Fruit fly (Drosophila melanogaster) whole organism, embryonic: ENCODE results near the gene CG7065.

Experiments used
- Aef1 ChIP-seq: fragments of 200-800 bp; sonication (Bioruptor generic); IDR thresholded peaks from 3 replicates; pipeline ENCODE4 v1.3.6; 2022; ENCODE audit warnings: missing biosample characterization, missing genetic modification characterization
- CG11456 ChIP-seq: fragments of 200-800 bp; sonication (Bioruptor generic); IDR thresholded peaks from 3 replicates; pipeline ENCODE4 v1.3.6; 2022; ENCODE audit warnings: missing biosample characterization, missing genetic modification characterization
- CG11560 ChIP-seq: fragments of 200-800 bp; sonication (Bioruptor generic); IDR thresholded peaks from 3 replicates; pipeline ENCODE4 v1.3.6; 2022; ENCODE audit warnings: missing biosample characterization, missing genetic modification characterization
- CG11695 ChIP-seq: fragments of 200-800 bp; sonication (Bioruptor generic); IDR thresholded peaks from 3 replicates; pipeline ENCODE4 v1.3.6; 2022; ENCODE audit warnings: missing biosample characterization, missing genetic modification characterization
- CG11696 ChIP-seq: fragments of 200-800 bp; sonication (Bioruptor generic); IDR thresholded peaks from 2 replicates; pipeline ENCODE4 v1.3.6; 2022; ENCODE audit warnings: missing biosample characterization, missing genetic modification characterization
- CG12071 ChIP-seq: fragments of 200-800 bp; sonication (Bioruptor generic); optimal IDR thresholded peaks from 3 replicates; lab custom pipeline; 2018; ENCODE audit warnings: missing biosample characterization, mild to moderate bottlenecking, missing genetic modification characterization
- CG12236 ChIP-seq: fragments of 200-800 bp; sonication (Bioruptor generic); optimal IDR thresholded peaks from 2 replicates; lab custom pipeline; 2016; ENCODE audit warnings: missing biosample characterization, missing genetic modification characterization
- CG12659 ChIP-seq: fragments of 200-800 bp; sonication (Bioruptor generic); optimal IDR thresholded peaks from 3 replicates; lab custom pipeline; 2017; ENCODE audit warnings: mild to moderate bottlenecking, missing biosample characterization, missing genetic modification reagents, missing genetic modification characterization
- CG15514 ChIP-seq: fragments of 200-800 bp; sonication (Bioruptor generic); optimal IDR thresholded peaks from 3 replicates; lab custom pipeline; 2017; ENCODE audit warnings: missing biosample characterization, missing genetic modification characterization, mild to moderate bottlenecking, moderate library complexity, missing genetic modification reagents
- CG1832 ChIP-seq: fragments of 200-800 bp; sonication (Bioruptor generic); optimal IDR thresholded peaks from 2 replicates; lab custom pipeline; 2017; ENCODE audit warnings: missing biosample characterization, mild to moderate bottlenecking, missing genetic modification characterization, inconsistent platforms
- CG18476 ChIP-seq: fragments of 200-800 bp; sonication (Bioruptor generic); optimal IDR thresholded peaks from 2 replicates; lab custom pipeline; 2016; ENCODE audit warnings: missing biosample characterization, mild to moderate bottlenecking, missing genetic modification characterization
- CG2120 ChIP-seq: fragments of 200-800 bp; sonication (Bioruptor generic); optimal IDR thresholded peaks from 3 replicates; lab custom pipeline; 2016; ENCODE audit warnings: missing biosample characterization, missing genetic modification characterization
- CG2678 ChIP-seq: fragments of 200-800 bp; sonication (Bioruptor generic); optimal IDR thresholded peaks from 3 replicates; lab custom pipeline; 2019; ENCODE audit warnings: missing biosample characterization, mild to moderate bottlenecking, missing genetic modification characterization, moderate library complexity
- CG30431 ChIP-seq: fragments of 200-800 bp; sonication (Bioruptor generic); optimal IDR thresholded peaks from 2 replicates; lab custom pipeline; 2017; ENCODE audit warnings: missing biosample characterization, missing genetic modification characterization
- CG3726 ChIP-seq: fragments of 200-800 bp; sonication (Bioruptor generic); IDR thresholded peaks from 3 replicates; pipeline ENCODE4, ENCODE4 v1.3.6; 2022; ENCODE audit warnings: missing biosample characterization, missing genetic modification characterization
- CG4404 ChIP-seq: fragments of 200-800 bp; sonication (Bioruptor generic); IDR thresholded peaks from 2 replicates; pipeline ENCODE4 v1.3.6; 2022; ENCODE audit warnings: missing biosample characterization, missing genetic modification characterization
- CG4854 ChIP-seq: fragments of 200-800 bp; sonication (Bioruptor generic); optimal IDR thresholded peaks from 2 replicates; lab custom pipeline; 2016; ENCODE audit warnings: missing biosample characterization, missing genetic modification characterization, inconsistent platforms
- CG6689 ChIP-seq: fragments of 200-800 bp; sonication (Bioruptor generic); IDR thresholded peaks from 2 replicates; pipeline ENCODE4 v1.3.6; 2022; ENCODE audit warnings: missing biosample characterization, missing genetic modification characterization
- CG8388 ChIP-seq: fragments of 200-800 bp; sonication (Bioruptor generic); optimal IDR thresholded peaks from 2 replicates; lab custom pipeline; 2019; ENCODE audit warnings: missing biosample characterization, mild to moderate bottlenecking, missing genetic modification characterization, moderate library complexity
- CG9876 ChIP-seq: fragments of 200-800 bp; sonication (Bioruptor generic); optimal IDR thresholded peaks from 2 replicates; lab custom pipeline; 2016; ENCODE audit warnings: missing biosample characterization, missing genetic modification characterization
- D ChIP-seq, 2 experiments: fragments of 200-800 bp in 1 of 2; fragments of >200 bp in 1 of 2; sonication (Bioruptor generic) in 1 of 2; optimal IDR thresholded peaks; 2 replicates in 1 of 2; 3 replicates in 1 of 2; lab custom pipeline; 2017; ENCODE audit warnings: mild to moderate bottlenecking in 1 of 2, missing biosample characterization in 1 of 2, missing genetic modification characterization in 1 of 2, missing genetic modification reagents in 1 of 2
- Dek ChIP-seq: fragments of 200-800 bp; sonication (Bioruptor generic); optimal IDR thresholded peaks from 3 replicates; lab custom pipeline; 2019; ENCODE audit warnings: missing biosample characterization, mild to moderate bottlenecking, missing genetic modification characterization, moderate library complexity
- Dp ChIP-seq: fragments of 200-800 bp; sonication (Bioruptor generic); optimal IDR thresholded peaks from 2 replicates; lab custom pipeline; 2018; ENCODE audit warnings: missing biosample characterization, mild to moderate bottlenecking, missing genetic modification characterization, moderate library complexity
- HLH3B ChIP-seq: fragments of 200-800 bp; sonication (Bioruptor generic); IDR thresholded peaks from 2 replicates; pipeline ENCODE4 v1.3.6; 2022; ENCODE audit warnings: missing biosample characterization, missing genetic modification characterization
- HmgZ ChIP-seq: fragments of 200-800 bp; sonication (Bioruptor generic); optimal IDR thresholded peaks from 2 replicates; lab custom pipeline; 2018; ENCODE audit warnings: missing biosample characterization, mild to moderate bottlenecking, missing genetic modification characterization
- Hr3 ChIP-seq: fragments of 200-800 bp; sonication (Bioruptor generic); optimal IDR thresholded peaks from 3 replicates; lab custom pipeline; 2016; ENCODE audit warnings: missing biosample characterization, missing genetic modification characterization
- Kr ChIP-seq: fragments of 200-800 bp; sonication (Bioruptor generic); optimal IDR thresholded peaks from 2 replicates; lab custom pipeline; 2017; ENCODE audit warnings: missing biosample characterization, mild to moderate bottlenecking, missing genetic modification characterization
- Mad ChIP-seq: fragments of 200-800 bp; sonication (Bioruptor generic); optimal IDR thresholded peaks from 2 replicates; lab custom pipeline; 2016; ENCODE audit warnings: missing biosample characterization, missing genetic modification characterization
- Poxn ChIP-seq: fragments of 200-800 bp; sonication (Bioruptor generic); IDR thresholded peaks from 2 replicates; pipeline ENCODE4 v1.3.6; 2022; ENCODE audit warnings: missing biosample characterization, missing genetic modification characterization
- Stat92E ChIP-seq, 3 experiments: fragments of >200 bp in 2 of 3; fragments of 200-800 bp in 1 of 3; sonication (Bioruptor generic) in 1 of 3; optimal IDR thresholded peaks; 2 replicates each; lab custom pipeline; 2017 to 2019; ENCODE audit warnings: missing biosample characterization in 3 of 3, missing genetic modification characterization in 3 of 3, mild to moderate bottlenecking in 1 of 3, moderate library complexity in 1 of 3
- Xrp1 ChIP-seq: fragments of 200-800 bp; sonication (Bioruptor generic); IDR thresholded peaks from 2 replicates; pipeline ENCODE4 v1.3.6; 2022; ENCODE audit warnings: missing biosample characterization, missing genetic modification characterization
- az2 ChIP-seq: fragments of 200-800 bp; sonication (Bioruptor generic); optimal IDR thresholded peaks from 3 replicates; lab custom pipeline; 2016; ENCODE audit warnings: missing biosample characterization, missing genetic modification characterization
- chn ChIP-seq: fragments of 200-800 bp; sonication (Bioruptor generic); optimal IDR thresholded peaks from 2 replicates; lab custom pipeline; 2016; ENCODE audit warnings: missing biosample characterization, missing genetic modification characterization
- crp ChIP-seq, 2 experiments: fragments of 200-800 bp; sonication (Bioruptor generic); optimal IDR thresholded peaks; 2 replicates in 1 of 2; 3 replicates in 1 of 2; lab custom pipeline; 2017; ENCODE audit warnings: missing biosample characterization in 2 of 2, missing genetic modification characterization in 2 of 2, mild to moderate bottlenecking in 1 of 2, moderate library complexity in 1 of 2
- eve ChIP-seq, 2 experiments: fragments of >200 bp; optimal IDR thresholded peaks; 2 replicates each; lab custom pipeline; 2017; ENCODE audit warnings: missing biosample characterization in 2 of 2, missing genetic modification characterization in 2 of 2
- gsb ChIP-seq: fragments of 200-800 bp; sonication (Bioruptor generic); IDR thresholded peaks from 2 replicates; pipeline ENCODE4 v1.3.6; 2022; ENCODE audit warnings: missing biosample characterization, missing genetic modification characterization
- gt ChIP-seq: fragments of 200-800 bp; sonication (Bioruptor generic); IDR thresholded peaks from 2 replicates; pipeline ENCODE4 v1.3.6; 2022; ENCODE audit warnings: missing biosample characterization, missing genetic modification characterization
- jigr1 ChIP-seq: fragments of 200-800 bp; sonication (Bioruptor generic); IDR thresholded peaks from 3 replicates; pipeline ENCODE4 v1.3.6; 2022; ENCODE audit warnings: missing biosample characterization, missing genetic modification characterization
- ken ChIP-seq: fragments of 200-800 bp; sonication (Bioruptor generic); IDR thresholded peaks from 3 replicates; pipeline ENCODE4 v1.3.6; 2022; ENCODE audit warnings: missing biosample characterization, missing genetic modification characterization
- onecut ChIP-seq: fragments of 200-800 bp; sonication (Bioruptor generic); IDR thresholded peaks from 2 replicates; pipeline ENCODE4 v1.3.6; 2022; ENCODE audit warnings: missing biosample characterization, missing genetic modification characterization
- org-1 ChIP-seq: fragments of 200-800 bp; sonication (Bioruptor generic); optimal IDR thresholded peaks from 2 replicates; lab custom pipeline; 2017; ENCODE audit warnings: missing biosample characterization, missing genetic modification characterization
- pan ChIP-seq, 4 experiments: fragments of >200 bp in 3 of 4; fragments of 200-800 bp in 1 of 4; sonication (Bioruptor generic) in 1 of 4; optimal IDR thresholded peaks in 3 of 4; IDR thresholded peaks in 1 of 4; 2 replicates each; pipeline versions ENCODE4 v1.3.6 to Lab custom; 2017 to 2022; ENCODE audit warnings: missing biosample characterization in 2 of 4, missing genetic modification characterization in 2 of 4, mixed read lengths in 1 of 4
- peb ChIP-seq: fragments of 200-800 bp; sonication (Bioruptor generic); IDR thresholded peaks from 2 replicates; pipeline ENCODE4 v1.3.6; 2022; ENCODE audit warnings: missing biosample characterization, missing genetic modification characterization
- salm ChIP-seq: fragments of 200-800 bp; sonication (Bioruptor generic); optimal IDR thresholded peaks from 2 replicates; lab custom pipeline; 2018; ENCODE audit warnings: missing biosample characterization, mild to moderate bottlenecking, missing genetic modification characterization
- scrt ChIP-seq: fragments of 200-800 bp; sonication (Bioruptor generic); optimal IDR thresholded peaks from 2 replicates; lab custom pipeline; 2018; ENCODE audit warnings: missing biosample characterization, mild to moderate bottlenecking, missing genetic modification characterization, moderate library complexity
- unpg ChIP-seq: fragments of 200-800 bp; sonication (Bioruptor generic); optimal IDR thresholded peaks from 3 replicates; lab custom pipeline; 2018; ENCODE audit warnings: missing biosample characterization, mild to moderate bottlenecking, missing genetic modification characterization, moderate library complexity
- vvl ChIP-seq: fragments of 200-800 bp; sonication (Bioruptor generic); IDR thresholded peaks from 2 replicates; pipeline ENCODE4 v1.3.6; 2022; ENCODE audit warnings: missing biosample characterization, missing genetic modification characterization
- wdn ChIP-seq: fragments of 200-800 bp; sonication (Bioruptor generic); IDR thresholded peaks from 2 replicates; pipeline ENCODE4 v1.3.6; 2022; ENCODE audit warnings: missing biosample characterization, missing genetic modification characterization
- zf30C ChIP-seq: fragments of 200-800 bp; sonication (Bioruptor generic); optimal IDR thresholded peaks from 3 replicates; lab custom pipeline; 2018; ENCODE audit warnings: missing biosample characterization, mild to moderate bottlenecking, missing genetic modification characterization
- zfh1 ChIP-seq: fragments of 200-800 bp; sonication (Bioruptor generic); IDR thresholded peaks from 3 replicates; pipeline ENCODE4 v1.3.6; 2022; ENCODE audit warnings: missing biosample characterization, missing genetic modification characterization

CG7065 gene

DNA sequence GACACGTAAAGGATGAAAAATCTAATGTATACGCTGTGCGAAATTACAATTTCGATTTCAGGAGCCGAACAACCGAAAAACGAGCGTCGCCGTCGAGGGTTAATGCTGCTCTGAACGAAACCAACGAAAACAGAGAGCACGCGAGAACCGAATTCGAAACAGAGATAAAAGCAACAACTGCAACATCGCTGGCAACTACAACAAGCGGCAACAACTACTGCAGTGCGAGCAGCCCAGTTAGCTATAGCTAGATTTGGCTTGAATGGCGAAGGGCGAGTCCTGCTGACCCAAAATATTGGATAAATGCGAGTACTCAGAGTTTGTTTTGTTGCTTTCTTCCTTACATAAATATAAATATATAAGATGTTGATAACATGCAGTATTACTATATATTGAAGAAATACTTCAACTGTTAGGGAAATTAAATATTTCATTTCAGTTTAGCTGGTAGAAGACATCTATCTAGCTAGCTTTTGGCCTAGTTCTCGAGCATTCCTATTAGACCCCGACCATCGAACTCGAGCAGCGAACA, 7.3 kb upstream of the CG7065 start, which contains the start of gene fend (continued):
- no peak for TF ChIP-seq Dp
- no peak for TF ChIP-seq CG11560 (tag; lab: Robert Waterston, UW)
- no peak for TF ChIP-seq chn (GFP tag; lab: Kevin White, UChicago)
- no peak for TF ChIP-seq Kr (GFP tag; lab: Kevin White, UChicago)
- TF ChIP-seq CG18476 (GFP tag; lab: Kevin White, UChicago) = no peak
- TF ChIP-seq D (optimal IDR thresholded peaks at IDR 0.05; lab: Kevin White, UChicago) = no peak
- TF ChIP-seq D (GFP tag; optimal IDR thresholded peaks at IDR 0.05; lab: Kevin White, UChicago) = peak; percentile 25
- TF ChIP-seq Hr3 (GFP tag; lab: Kevin White, UChicago) = peak; percentile 15
- no peak for TF ChIP-seq pan (optimal IDR thresholded peaks at IDR 0.05; lab: Kevin White, UChicago)
- TF ChIP-seq pan (GFP tag; optimal IDR thresholded peaks at IDR 0.05 in 1 of 2, IDR thresholded peaks at IDR 0.05 in 1 of 2) = no peak
- no peak for TF ChIP-seq CG4854 (GFP tag; lab: Kevin White, UChicago)
- TF ChIP-seq zf30C (GFP tag; lab: Kevin White, UChicago) = peak; percentile 42
- TF ChIP-seq salm (tag; lab: Kevin White, UChicago) = no peak
- peak; percentile 34 for TF ChIP-seq az2 (GFP tag; lab: Kevin White, UChicago)
- peak; percentile 43 for TF ChIP-seq CG12659 (GFP tag; lab: Kevin White, UChicago)
- no peak for TF ChIP-seq CG11696
- peak in 1 of 2 experiments; percentile 30 for TF ChIP-seq eve (GFP tag; optimal IDR thresholded peaks at IDR 0.05; lab: Kevin White, UChicago)
- TF ChIP-seq CG11695 (GFP tag; lab: Robert Waterston, UW) = no peak
- TF ChIP-seq CG6689 (GFP tag; lab: Robert Waterston, UW) = no peak
- no peak for TF ChIP-seq CG9876 (GFP tag; lab: Kevin White, UChicago)
- TF ChIP-seq Aef1 (GFP tag; lab: Robert Waterston, UW) = peak; percentile 33; the same call in 2 of the 3 replicates
- no peak for TF ChIP-seq jigr1 (GFP tag; lab: Robert Waterston, UW)
- no peak for TF ChIP-seq ken (GFP tag; lab: Robert Waterston, UW)
- no peak for TF ChIP-seq zfh1 (GFP tag; lab: Robert Waterston, UW)
- TF ChIP-seq gt (GFP tag; lab: Robert Waterston, UW) = no peak
- TF ChIP-seq Xrp1 (GFP tag; lab: Robert Waterston, UW) = peak; percentile 28; the same call in 1 of the 2 replicates
- TF ChIP-seq CG8388 (GFP tag; lab: Kevin White, UChicago) = no peak
- no peak for TF ChIP-seq HLH3B (GFP tag; lab: Robert Waterston, UW)
- TF ChIP-seq Dek (tag; lab: Kevin White, UChicago) = no peak
- TF ChIP-seq org-1 (GFP tag; lab: Kevin White, UChicago) = no peak
- no peak for TF ChIP-seq CG30431 (GFP tag; lab: Kevin White, UChicago)
- peak; percentile 41 for TF ChIP-seq HmgZ
- TF ChIP-seq CG15514 (GFP tag; lab: Kevin White, UChicago) = peak; percentile 97
- TF ChIP-seq CG11456 (GFP tag; lab: Robert Waterston, UW) = no peak
- TF ChIP-seq vvl (GFP tag; lab: Robert Waterston, UW) = peak; percentile 26; the same call in 1 of the 2 replicates
- TF ChIP-seq CG4404 = no peak
- TF ChIP-seq onecut = no peak
- peak; percentile 67 for TF ChIP-seq CG2678 (tag; lab: Kevin White, UChicago)
- TF ChIP-seq CG1832 (GFP tag; lab: Kevin White, UChicago) = no peak
- no peak for TF ChIP-seq CG12071 (GFP tag; lab: Kevin White, UChicago)
- peak; percentile 35 for TF ChIP-seq scrt (GFP tag; lab: Kevin White, UChicago)
- TF ChIP-seq unpg (GFP tag; lab: Kevin White, UChicago) = peak; percentile 10
- no peak for TF ChIP-seq gsb (GFP tag; lab: Robert Waterston, UW)
- TF ChIP-seq CG12236 (GFP tag; lab: Kevin White, UChicago) = no peak
- no peak for TF ChIP-seq wdn (GFP tag; lab: Robert Waterston, UW)
- TF ChIP-seq Poxn (GFP tag; lab: Robert Waterston, UW) = no peak
- TF ChIP-seq crp (GFP tag; optimal IDR thresholded peaks at IDR 0.05; lab: Kevin White, UChicago) = no peak
- TF ChIP-seq CG3726 (GFP tag; lab: Robert Waterston, UW) = no peak
- TF ChIP-seq peb (GFP tag; lab: Robert Waterston, UW) = no peak
- TF ChIP-seq Stat92E (GFP tag; optimal IDR thresholded peaks at IDR 0.05; lab: Kevin White, UChicago) = peak in 1 of 3 experiments; percentile 60
- TF ChIP-seq Mad (GFP tag; lab: Kevin White, UChicago) = no peak
- TF ChIP-seq CG2120 (GFP tag; lab: Kevin White, UChicago) = peak; percentile 31
